Fruit fly (Drosophila melanogaster) whole organism, embryonic: Measurements from ENCODE around the gene CG14883.
A peak's percentile ranks its signal among the peaks of the same experiment; 100 is the strongest.

ENCODE experiments used
- ATbp ChIP-seq: fragments of 200-800 bp; sonication (Bioruptor generic); optimal IDR thresholded peaks from 2 replicates; lab custom pipeline; 2017; ENCODE audit warnings: missing biosample characterization, mild to moderate bottlenecking, missing genetic modification characterization, missing genetic modification reagents
- Atf-2 ChIP-seq: fragments of 200-800 bp; sonication (Bioruptor generic); optimal IDR thresholded peaks from 2 replicates; lab custom pipeline; 2016; ENCODE audit warnings: missing biosample characterization, missing genetic modification characterization
- Atf6 ChIP-seq: fragments of 200-800 bp; sonication (Bioruptor generic); IDR thresholded peaks from 2 replicates; pipeline ENCODE4 v1.3.6; 2022; ENCODE audit warnings: missing biosample characterization, missing genetic modification characterization
- Bdp1 ChIP-seq: fragments of 200-800 bp; sonication (Bioruptor generic); optimal IDR thresholded peaks from 3 replicates; lab custom pipeline; 2016; ENCODE audit warnings: missing biosample characterization, missing genetic modification characterization
- CG10959 ChIP-seq: fragments of 200-800 bp; sonication (Bioruptor generic); IDR thresholded peaks from 2 replicates; pipeline ENCODE4 v1.3.6; 2022; ENCODE audit warnings: missing biosample characterization, missing genetic modification characterization
- CG11695 ChIP-seq: fragments of 200-800 bp; sonication (Bioruptor generic); IDR thresholded peaks from 3 replicates; pipeline ENCODE4 v1.3.6; 2022; ENCODE audit warnings: missing biosample characterization, missing genetic modification characterization
- CG12659 ChIP-seq: fragments of 200-800 bp; sonication (Bioruptor generic); optimal IDR thresholded peaks from 3 replicates; lab custom pipeline; 2017; ENCODE audit warnings: mild to moderate bottlenecking, missing biosample characterization, missing genetic modification reagents, missing genetic modification characterization
- CG15011 ChIP-seq: fragments of 200-800 bp; sonication (Bioruptor generic); optimal IDR thresholded peaks from 3 replicates; lab custom pipeline; 2018; ENCODE audit warnings: missing biosample characterization, mild to moderate bottlenecking, missing genetic modification characterization
- CG15073 ChIP-seq: fragments of 200-800 bp; sonication (Bioruptor generic); optimal IDR thresholded peaks from 2 replicates; lab custom pipeline; 2016; ENCODE audit warnings: missing biosample characterization, missing genetic modification characterization
- CG15269 ChIP-seq: fragments of 200-800 bp; sonication (Bioruptor generic); optimal IDR thresholded peaks from 2 replicates; lab custom pipeline; 2018; ENCODE audit warnings: missing biosample characterization, mild to moderate bottlenecking, missing genetic modification characterization, moderate library complexity
- CG18011 ChIP-seq: fragments of 200-800 bp; sonication (Bioruptor generic); optimal IDR thresholded peaks from 2 replicates; lab custom pipeline; 2017; ENCODE audit warnings: missing biosample characterization, missing genetic modification characterization, mild to moderate bottlenecking, moderate library complexity, missing genotype
- CG2199 ChIP-seq: fragments of 200-800 bp; sonication (Bioruptor generic); IDR thresholded peaks from 3 replicates; pipeline ENCODE4 v1.3.6; 2022; ENCODE audit warnings: missing biosample characterization, missing genetic modification characterization
- CG31365 ChIP-seq: fragments of 200-800 bp; sonication (Bioruptor generic); optimal IDR thresholded peaks from 2 replicates; lab custom pipeline; 2018; ENCODE audit warnings: missing biosample characterization, mild to moderate bottlenecking, missing genetic modification characterization
- CG33557 ChIP-seq: fragments of 200-800 bp; sonication (Bioruptor generic); optimal IDR thresholded peaks from 2 replicates; lab custom pipeline; 2019; ENCODE audit warnings: missing biosample characterization, mild to moderate bottlenecking, missing genetic modification characterization, moderate library complexity
- CG6254 ChIP-seq: fragments of 200-800 bp; sonication (Bioruptor generic); optimal IDR thresholded peaks from 3 replicates; lab custom pipeline; 2017; ENCODE audit warnings: mild to moderate bottlenecking, missing biosample characterization, missing genetic modification reagents, missing genetic modification characterization
- CG6654 ChIP-seq: fragments of 200-800 bp; sonication (Bioruptor generic); optimal IDR thresholded peaks from 2 replicates; lab custom pipeline; 2017; ENCODE audit warnings: missing biosample characterization, mild to moderate bottlenecking, missing genetic modification characterization
- CG8089 ChIP-seq: fragments of 200-800 bp; sonication (Bioruptor generic); optimal IDR thresholded peaks from 3 replicates; lab custom pipeline; 2016; ENCODE audit warnings: missing biosample characterization, missing genetic modification characterization
- CG9797 ChIP-seq: fragments of 200-800 bp; sonication (Bioruptor generic); optimal IDR thresholded peaks from 3 replicates; lab custom pipeline; 2018; ENCODE audit warnings: missing biosample characterization, mild to moderate bottlenecking, missing genetic modification characterization
- CHES-1-like ChIP-seq: fragments of 200-800 bp; sonication (Bioruptor generic); optimal IDR thresholded peaks from 2 replicates; lab custom pipeline; 2016; ENCODE audit warnings: missing biosample characterization, missing genetic modification characterization
- CTCF ChIP-seq: fragments of 200-800 bp; sonication (Bioruptor generic); optimal IDR thresholded peaks from 2 replicates; lab custom pipeline; 2017; ENCODE audit warnings: missing biosample characterization, mild to moderate bottlenecking, missing genetic modification characterization, moderate library complexity
- Camta ChIP-seq: fragments of 200-800 bp; sonication (Bioruptor generic); optimal IDR thresholded peaks from 2 replicates; lab custom pipeline; 2016; ENCODE audit warnings: missing biosample characterization, missing genetic modification characterization
- CoRest ChIP-seq: fragments of 200-800 bp; sonication (Bioruptor generic); optimal IDR thresholded peaks from 3 replicates; lab custom pipeline; 2018; ENCODE audit warnings: missing biosample characterization, mild to moderate bottlenecking, missing genetic modification characterization, moderate library complexity
- CrebB ChIP-seq: fragments of 200-800 bp; sonication (Bioruptor generic); optimal IDR thresholded peaks from 3 replicates; lab custom pipeline; 2018; ENCODE audit warnings: missing biosample characterization, mild to moderate bottlenecking, missing genetic modification characterization
- Doc3 ChIP-seq: fragments of 200-800 bp; sonication (Bioruptor generic); IDR thresholded peaks from 3 replicates; pipeline ENCODE4 v1.3.6; 2022; ENCODE audit warnings: missing biosample characterization, missing genetic modification characterization; ENCODE audit not compliant: partially characterized antibody
- GATAe ChIP-seq: fragments of 200-800 bp; sonication (Bioruptor generic); conservative IDR thresholded peaks from 2 replicates; pipeline ENCODE4 v1.3.6; 2022; ENCODE audit warnings: missing biosample characterization, missing genetic modification characterization
- HLH3B ChIP-seq: fragments of 200-800 bp; sonication (Bioruptor generic); IDR thresholded peaks from 2 replicates; pipeline ENCODE4 v1.3.6; 2022; ENCODE audit warnings: missing biosample characterization, missing genetic modification characterization
- HLH4C ChIP-seq: fragments of 200-800 bp; sonication (Bioruptor generic); IDR thresholded peaks from 3 replicates; pipeline ENCODE4 v1.3.6; 2022; ENCODE audit warnings: missing biosample characterization, missing genetic modification characterization; ENCODE audit not compliant: partially characterized antibody
- Jarid2 ChIP-seq: fragments of 200-800 bp; sonication (Bioruptor generic); optimal IDR thresholded peaks from 3 replicates; lab custom pipeline; 2017; ENCODE audit warnings: mild to moderate bottlenecking, missing biosample characterization, missing genetic modification reagents, missing genetic modification characterization
- Lpt ChIP-seq: fragments of >200 bp; optimal IDR thresholded peaks from 2 replicates; lab custom pipeline; 2018; ENCODE audit warnings: missing biosample characterization, missing genetic modification characterization
- Nf-YC ChIP-seq: fragments of 200-800 bp; optimal IDR thresholded peaks from 3 replicates; lab custom pipeline; 2019; ENCODE audit warnings: missing biosample characterization, mild to moderate bottlenecking, missing genetic modification characterization, moderate library complexity
- Pdp1 ChIP-seq, 2 experiments: fragments of 200-800 bp; sonication (Bioruptor generic); optimal IDR thresholded peaks; 3 replicates each; lab custom pipeline; 2016; ENCODE audit warnings: missing biosample characterization in 2 of 2, missing genetic modification characterization in 2 of 2, mild to moderate bottlenecking in 1 of 2, moderate library complexity in 1 of 2
- Stat92E ChIP-seq, 3 experiments: fragments of >200 bp in 2 of 3; fragments of 200-800 bp in 1 of 3; sonication (Bioruptor generic) in 1 of 3; optimal IDR thresholded peaks; 2 replicates each; lab custom pipeline; 2017 to 2019; ENCODE audit warnings: missing biosample characterization in 3 of 3, missing genetic modification characterization in 3 of 3, mild to moderate bottlenecking in 1 of 3, moderate library complexity in 1 of 3
- Usf ChIP-seq: fragments of 200-800 bp; sonication (Bioruptor generic); optimal IDR thresholded peaks from 2 replicates; lab custom pipeline; 2017; ENCODE audit warnings: missing genotype, missing biosample characterization, missing genetic modification characterization
- ac ChIP-seq: fragments of 200-800 bp; sonication (Bioruptor generic); optimal IDR thresholded peaks from 3 replicates; lab custom pipeline; 2017; ENCODE audit warnings: missing biosample characterization, mild to moderate bottlenecking, missing genetic modification characterization
- al ChIP-seq: fragments of 200-800 bp; sonication (Bioruptor generic); IDR thresholded peaks from 2 replicates; pipeline ENCODE4 v1.3.6; 2022; ENCODE audit warnings: missing biosample characterization, missing genetic modification characterization
- crc ChIP-seq: fragments of 200-800 bp; sonication (Bioruptor generic); optimal IDR thresholded peaks from 2 replicates; lab custom pipeline; 2016; ENCODE audit warnings: missing biosample characterization, missing genetic modification characterization
- croc ChIP-seq: fragments of 200-800 bp; sonication (Bioruptor generic); conservative IDR thresholded peaks from 3 replicates; pipeline ENCODE4 v1.3.6; 2022; ENCODE audit warnings: missing biosample characterization, missing genetic modification characterization
- crp ChIP-seq, 2 experiments: fragments of 200-800 bp; sonication (Bioruptor generic); optimal IDR thresholded peaks; 2 replicates in 1 of 2; 3 replicates in 1 of 2; lab custom pipeline; 2017; ENCODE audit warnings: missing biosample characterization in 2 of 2, missing genetic modification characterization in 2 of 2, mild to moderate bottlenecking in 1 of 2, moderate library complexity in 1 of 2
- dati ChIP-seq: fragments of 200-800 bp; sonication (Bioruptor generic); IDR thresholded peaks from 2 replicates; pipeline ENCODE4 v1.3.6; 2022; ENCODE audit warnings: missing biosample characterization, missing genetic modification characterization
- hkb ChIP-seq, 2 experiments: fragments of 200-800 bp in 1 of 2; fragments of >200 bp in 1 of 2; sonication (Bioruptor generic) in 1 of 2; IDR thresholded peaks in 1 of 2; optimal IDR thresholded peaks in 1 of 2; 2 replicates each; pipeline versions ENCODE4 v1.3.6 to Lab custom; 2017 to 2022; ENCODE audit warnings: missing biosample characterization in 1 of 2, missing genetic modification characterization in 1 of 2
- kah ChIP-seq: fragments of 200-800 bp; sonication (Bioruptor generic); optimal IDR thresholded peaks from 2 replicates; lab custom pipeline; 2018; ENCODE audit warnings: missing biosample characterization, mild to moderate bottlenecking, missing genetic modification characterization
- ken ChIP-seq: fragments of 200-800 bp; sonication (Bioruptor generic); IDR thresholded peaks from 3 replicates; pipeline ENCODE4 v1.3.6; 2022; ENCODE audit warnings: missing biosample characterization, missing genetic modification characterization
- nerfin-1 ChIP-seq: fragments of 200-800 bp; sonication (Bioruptor generic); optimal IDR thresholded peaks from 3 replicates; lab custom pipeline; 2019; ENCODE audit warnings: missing biosample characterization, mild to moderate bottlenecking, missing genetic modification characterization, moderate library complexity
- org-1 ChIP-seq: fragments of 200-800 bp; sonication (Bioruptor generic); optimal IDR thresholded peaks from 2 replicates; lab custom pipeline; 2017; ENCODE audit warnings: missing biosample characterization, missing genetic modification characterization
- phol ChIP-seq: fragments of 200-800 bp; sonication (Bioruptor generic); optimal IDR thresholded peaks from 3 replicates; lab custom pipeline; 2018; ENCODE audit warnings: missing biosample characterization, mild to moderate bottlenecking, missing genetic modification characterization, moderate library complexity
- pzg ChIP-seq: fragments of 200-800 bp; sonication (Bioruptor generic); optimal IDR thresholded peaks from 3 replicates; lab custom pipeline; 2018; ENCODE audit warnings: missing biosample characterization, mild to moderate bottlenecking, missing genetic modification characterization, moderate library complexity
- sna ChIP-seq: fragments of 200-800 bp; sonication (Bioruptor generic); IDR thresholded peaks from 2 replicates; pipeline ENCODE4 v1.3.6; 2022; ENCODE audit warnings: missing biosample characterization, missing genetic modification characterization; ENCODE audit not compliant: partially characterized antibody
- vnd ChIP-seq: fragments of 200-800 bp; sonication (Bioruptor generic); IDR thresholded peaks from 3 replicates; pipeline ENCODE4 v1.3.6; 2022; ENCODE audit warnings: missing biosample characterization, missing genetic modification characterization; ENCODE audit not compliant: partially characterized antibody

The CG14883 gene

DNA sequence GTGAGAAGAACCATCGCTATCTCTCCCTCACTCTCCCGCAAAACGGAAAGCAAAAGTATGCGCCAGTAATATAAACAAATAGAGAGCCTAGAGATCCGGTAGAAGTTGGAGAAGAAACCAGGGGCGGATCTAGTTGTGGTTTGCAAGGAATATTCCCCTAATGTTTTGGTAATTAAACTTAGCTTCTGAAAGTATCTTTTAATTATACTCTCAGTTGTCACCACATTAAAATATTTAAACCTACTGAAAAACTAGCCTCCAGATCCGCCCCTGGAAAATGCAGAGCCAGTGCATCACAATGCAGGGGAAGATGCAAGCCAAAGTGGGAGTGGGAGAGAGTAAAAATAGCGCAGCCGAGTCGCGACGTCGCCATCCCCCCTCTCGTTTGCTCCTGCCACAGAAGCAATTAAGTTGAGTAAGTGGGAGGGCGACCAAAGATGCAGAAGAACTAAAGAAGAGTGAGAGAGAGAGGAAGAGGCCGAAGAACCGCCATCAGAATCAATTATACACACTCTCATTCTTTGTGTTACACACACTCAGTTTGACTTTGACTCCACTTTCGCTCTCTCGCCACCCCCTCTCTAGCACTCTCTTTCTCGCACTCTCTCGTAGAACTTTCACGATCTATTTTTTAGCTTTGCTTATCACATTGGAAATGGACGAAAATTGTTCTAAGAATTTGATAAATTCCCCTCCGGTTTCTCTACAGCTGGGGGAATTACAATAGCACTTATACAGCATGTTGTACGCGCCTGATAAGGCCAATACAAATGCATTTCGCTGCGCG, 6.5 kb upstream of the CG14883 start (continued):
- peak in 1 of 3 experiments; percentile 70 for TF ChIP-seq Stat92E (GFP tag; optimal IDR thresholded peaks at IDR 0.05; lab: Kevin White, UChicago)
- peak; percentile 70 for TF ChIP-seq Jarid2 (GFP tag; lab: Kevin White, UChicago)
- TF ChIP-seq ken: peak; percentile 99
- TF ChIP-seq Doc3 (GFP tag; lab: Robert Waterston, UW): no peak
- peak; percentile 71 for TF ChIP-seq CG15011
- TF ChIP-seq Lpt (GFP tag; lab: Kevin White, UChicago): no peak
- TF ChIP-seq CG11695: peak; percentile 79
- TF ChIP-seq CG33557 (GFP tag; lab: Kevin White, UChicago): peak; percentile 98
- peak; percentile 46 for TF ChIP-seq GATAe (GFP tag; lab: Robert Waterston, UW)
- peak; percentile 95 for TF ChIP-seq dati (GFP tag; lab: Robert Waterston, UW)
- peak; percentile 84 for TF ChIP-seq crc (GFP tag; lab: Kevin White, UChicago)
- peak; percentile 90 for TF ChIP-seq kah (GFP tag; lab: Kevin White, UChicago)
- TF ChIP-seq CG15269 (tag; lab: Kevin White, UChicago): peak; percentile 89
- TF ChIP-seq CG6254: peak; percentile 77
- TF ChIP-seq HLH4C: peak; percentile 67
- TF ChIP-seq CG2199 (GFP tag; lab: Robert Waterston, UW): peak; percentile 98
- peak; percentile 95 for TF ChIP-seq ATbp (GFP tag; lab: Kevin White, UChicago)
- no peak for TF ChIP-seq CG18011 (GFP tag; lab: Kevin White, UChicago)
- TF ChIP-seq CG9797: peak; percentile 44
- TF ChIP-seq Usf (GFP tag; lab: Kevin White, UChicago): peak; percentile 92
- TF ChIP-seq CG12659: peak; percentile 88
- TF ChIP-seq phol (tag; lab: Kevin White, UChicago): peak; percentile 96
- TF ChIP-seq org-1 (GFP tag; lab: Kevin White, UChicago): peak; percentile 88
- peak; percentile 95 for TF ChIP-seq CoRest (tag; lab: Kevin White, UChicago)
- peak; percentile 88 for TF ChIP-seq Camta (GFP tag; lab: Kevin White, UChicago)
- TF ChIP-seq CHES-1-like (GFP tag; lab: Kevin White, UChicago): peak; percentile 87
- TF ChIP-seq Pdp1 (GFP tag; optimal IDR thresholded peaks at IDR 0.05; lab: Kevin White, UChicago): peak; percentile 91 to 95
- TF ChIP-seq CG6654: peak; percentile 89
- TF ChIP-seq Atf6 (GFP tag; lab: Robert Waterston, UW): peak; percentile 72
- TF ChIP-seq CG15073 (GFP tag; lab: Kevin White, UChicago): peak; percentile 65
- peak; percentile 92 for TF ChIP-seq CG8089
- peak; percentile 97 for TF ChIP-seq croc (GFP tag; lab: Robert Waterston, UW)
- peak; percentile 70 for TF ChIP-seq Nf-YC (tag; lab: Kevin White, UChicago)
- peak; percentile 98 for TF ChIP-seq CG10959 (GFP tag; lab: Robert Waterston, UW)
- TF ChIP-seq HLH3B (GFP tag; lab: Robert Waterston, UW): peak; percentile 97
- TF ChIP-seq ac: peak; percentile 86
- no peak for TF ChIP-seq pzg (GFP tag; lab: Kevin White, UChicago)
- TF ChIP-seq sna (GFP tag; lab: Robert Waterston, UW): no peak
- peak; percentile 87 for TF ChIP-seq Atf-2
- no peak for TF ChIP-seq hkb (optimal IDR thresholded peaks at IDR 0.05; lab: Kevin White, UChicago)
- peak; percentile 93 for TF ChIP-seq hkb (GFP tag; IDR thresholded peaks at IDR 0.05; lab: Robert Waterston, UW)
- peak; percentile 75 for TF ChIP-seq al
- TF ChIP-seq Bdp1 (GFP tag; lab: Kevin White, UChicago): peak; percentile 73
- peak in 1 of 2 experiments; percentile 38 for TF ChIP-seq crp (GFP tag; optimal IDR thresholded peaks at IDR 0.05; lab: Kevin White, UChicago)
- TF ChIP-seq CG31365 (tag; lab: Kevin White, UChicago): peak; percentile 75
- TF ChIP-seq vnd: peak; percentile 12; the same call in 1 of the 3 replicates
- TF ChIP-seq CTCF (GFP tag; lab: Kevin White, UChicago): peak; percentile 48
- peak; percentile 97 for TF ChIP-seq nerfin-1 (tag; lab: Kevin White, UChicago)
- TF ChIP-seq CrebB (tag; lab: Kevin White, UChicago): peak; percentile 77
